Fruit fly (Drosophila melanogaster): ENCODE data around the gene Kots.
A peak's percentile ranks its signal among the peaks of the same experiment; 100 is the strongest.

Kots gene

DNA sequence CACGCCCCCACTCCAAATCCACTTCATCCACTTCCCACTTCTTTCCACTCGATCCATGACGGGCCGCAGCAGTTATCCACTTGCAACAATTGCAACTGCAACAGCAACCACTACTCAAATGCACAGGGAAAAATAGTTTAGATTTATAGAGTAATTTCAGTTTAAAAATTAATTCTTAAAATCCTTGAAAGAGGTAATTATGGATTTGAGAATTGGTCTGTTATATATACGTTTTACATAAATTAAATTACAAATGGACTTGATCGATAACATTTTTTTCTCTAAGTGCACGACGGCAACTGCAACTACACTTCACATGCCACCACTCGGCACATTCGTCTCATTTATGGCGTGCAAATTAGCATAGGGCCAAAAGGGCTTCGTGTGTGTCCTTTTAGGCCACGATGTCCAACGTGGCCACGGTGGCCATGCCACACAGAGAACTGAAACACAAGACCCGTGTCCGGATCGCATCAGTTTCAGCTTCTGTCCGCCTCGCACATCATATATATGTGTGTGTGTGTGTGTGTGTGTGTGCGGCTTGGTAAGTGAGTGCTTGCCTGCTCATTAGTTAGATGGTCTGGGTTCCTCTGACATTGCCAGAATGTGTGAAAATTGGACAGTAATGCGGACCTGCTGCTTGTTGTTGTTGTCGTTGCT, 21.1 kb upstream of the Kots start (continued):
- TF ChIP-seq CG11398 (GFP tag; optimal IDR thresholded peaks at IDR 0.05) (peak; percentile 9), Gug (GFP tag; IDR thresholded peaks at IDR 0.05) (peak; percentile 42; the same call in 1 of the 4 replicates), CG8944 (GFP tag; optimal IDR thresholded peaks at IDR 0.05) (peak; percentile 66), CG18764 (GFP tag; optimal IDR thresholded peaks at IDR 0.05) (peak; percentile 19), Hmr (GFP tag; optimal IDR thresholded peaks at IDR 0.05) (peak; percentile 23), CG9727 (GFP tag; optimal IDR thresholded peaks at IDR 0.05) (peak; percentile 92), lilli (GFP tag; optimal IDR thresholded peaks at IDR 0.05) (peak; percentile 61), CG8359 (GFP tag; optimal IDR thresholded peaks at IDR 0.05; ENCODE audit: borderline replicate concordance) (peak; percentile 58), CG18011 (GFP tag; optimal IDR thresholded peaks at IDR 0.05) (peak; percentile 34), D (optimal IDR thresholded peaks at IDR 0.05) (no peak), D (GFP tag; optimal IDR thresholded peaks at IDR 0.05) (peak; percentile 78), salm (tag; optimal IDR thresholded peaks at IDR 0.05) (peak; percentile 32), jigr1 (GFP tag; IDR thresholded peaks at IDR 0.05) (no peak), sqz (GFP tag; optimal IDR thresholded peaks at IDR 0.05) (peak; percentile 21), kni (GFP tag; optimal IDR thresholded peaks at IDR 0.05) (no peak), CG16813 (GFP tag; IDR thresholded peaks at IDR 0.05; ENCODE audit: partially characterized antibody) (no peak), Antp (GFP tag; optimal IDR thresholded peaks at IDR 0.05) (peak; percentile 55), gem (tag; optimal IDR thresholded peaks at IDR 0.05) (peak; percentile 89), NK7.1 (GFP tag; optimal IDR thresholded peaks at IDR 0.05) (no peak), CG13894 (tag; optimal IDR thresholded peaks at IDR 0.05) (no peak), CG18619 (GFP tag; optimal IDR thresholded peaks at IDR 0.05) (peak; percentile 17), CG6654 (GFP tag; optimal IDR thresholded peaks at IDR 0.05) (peak; percentile 26), wdn (GFP tag; IDR thresholded peaks at IDR 0.05) (0 out of 2 replicates have a peak, but pooled peaks have one; percentile 28), CG5953 (GFP tag; IDR thresholded peaks at IDR 0.05) (no peak), CG4282 (GFP tag; optimal IDR thresholded peaks at IDR 0.05) (no peak), gsb (GFP tag; IDR thresholded peaks at IDR 0.05) (peak; percentile 20; the same call in 1 of the 2 replicates), CG13624 (GFP tag; optimal IDR thresholded peaks at IDR 0.05) (peak; percentile 8), eyg (GFP tag; optimal IDR thresholded peaks at IDR 0.05) (peak; percentile 47), dimm (GFP tag; IDR thresholded peaks at IDR 0.05) (no peak), NfI (GFP tag; optimal IDR thresholded peaks at IDR 0.05) (no peak), CG11504 (tag; optimal IDR thresholded peaks at IDR 0.05) (peak; percentile 78), run (tag; optimal IDR thresholded peaks at IDR 0.05) (peak; percentile 33), nau (GFP tag; optimal IDR thresholded peaks at IDR 0.05) (peak; percentile 49), Trl (optimal IDR thresholded peaks at IDR 0.05) (no peak), Trl (GFP tag; optimal IDR thresholded peaks at IDR 0.05) (peak; percentile 64), CoRest (tag; optimal IDR thresholded peaks at IDR 0.05) (peak; percentile 73), CG10274 (GFP tag; optimal IDR thresholded peaks at IDR 0.05) (no peak), Lpt (GFP tag; optimal IDR thresholded peaks at IDR 0.05) (no peak), otp (GFP tag; IDR thresholded peaks at IDR 0.05) (peak; percentile 47; the same call in 2 of the 3 replicates), lola (GFP tag; optimal IDR thresholded peaks at IDR 0.05) (peak in 1 of 3 experiments; percentile 88), CG3847 (GFP tag; IDR thresholded peaks at IDR 0.05) (peak; percentile 37; the same call in 1 of the 2 replicates), Awh (GFP tag; IDR thresholded peaks at IDR 0.05) (0 out of 2 replicates have a peak, but pooled peaks have one; percentile 33), br (optimal IDR thresholded peaks at IDR 0.05) (no peak), CG17385 (GFP tag; optimal IDR thresholded peaks at IDR 0.05) (peak; percentile 41), yki (optimal IDR thresholded peaks at IDR 0.05) (no peak), CG12942 (GFP tag; optimal IDR thresholded peaks at IDR 0.05) (peak; percentile 52), Adf1 (GFP tag; IDR thresholded peaks at IDR 0.05) (no peak), dysf (GFP tag; IDR thresholded peaks at IDR 0.05) (peak; percentile 57; the same call in 2 of the 3 replicates), sd (tag; optimal IDR thresholded peaks at IDR 0.05) (no peak), hkb (optimal IDR thresholded peaks at IDR 0.05) (no peak), hkb (GFP tag; IDR thresholded peaks at IDR 0.05) (peak; percentile 63)
